Fruit fly (Drosophila melanogaster) whole organism, embryonic: ENCODE results near the gene Rai1.

ENCODE experiments used
- CG10209 ChIP-seq: fragments of 200-800 bp; sonication (Bioruptor generic); optimal IDR thresholded peaks from 3 replicates; lab custom pipeline; 2017; ENCODE audit warnings: missing biosample characterization, mild to moderate bottlenecking, missing genetic modification characterization, missing genetic modification reagents
- CG16863 ChIP-seq: fragments of 200-800 bp; sonication (Bioruptor generic); optimal IDR thresholded peaks from 3 replicates; lab custom pipeline; 2016; ENCODE audit warnings: missing biosample characterization, missing genetic modification characterization
- CG6654 ChIP-seq: fragments of 200-800 bp; sonication (Bioruptor generic); optimal IDR thresholded peaks from 2 replicates; lab custom pipeline; 2017; ENCODE audit warnings: missing biosample characterization, mild to moderate bottlenecking, missing genetic modification characterization
- H2.0 ChIP-seq: fragments of 200-800 bp; sonication (Bioruptor generic); IDR thresholded peaks from 2 replicates; pipeline ENCODE4 v1.3.6; 2022; ENCODE audit warnings: missing biosample characterization, missing genetic modification characterization
- ci ChIP-seq: fragments of 200-800 bp; sonication (Bioruptor generic); IDR thresholded peaks from 3 replicates; pipeline ENCODE4 v1.3.6; 2022; ENCODE audit warnings: missing biosample characterization, missing genetic modification characterization
- fu2 ChIP-seq: fragments of 200-800 bp; sonication (Bioruptor generic); optimal IDR thresholded peaks from 2 replicates; lab custom pipeline; 2016; ENCODE audit warnings: missing biosample characterization, missing genetic modification characterization

DNA sequence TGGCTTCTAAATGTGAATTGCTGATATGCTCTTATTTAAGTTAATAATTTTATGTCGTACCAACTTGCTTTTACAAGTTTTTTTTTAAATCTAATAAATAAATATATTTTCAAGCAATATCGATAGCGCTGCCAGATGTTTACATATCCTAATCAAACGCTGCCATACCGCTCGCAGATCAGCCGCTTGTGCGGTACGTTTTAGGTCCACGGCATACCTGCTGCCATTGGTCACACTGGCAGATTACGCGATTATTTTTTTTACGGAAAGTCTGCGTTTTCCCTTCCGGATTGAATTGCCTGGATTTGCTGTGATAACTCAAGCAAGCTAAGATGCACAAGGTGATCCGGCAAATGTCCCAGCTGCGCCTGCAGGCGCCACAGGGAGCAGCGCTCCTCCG is 19.4 kb downstream of the Rai1 start, which contains the start of gene mRpL22:
- TF ChIP-seq CG10209 (GFP tag; lab: Kevin White, UChicago), result no peak
- TF ChIP-seq H2.0 (GFP tag; lab: Robert Waterston, UW), result no peak
- no peak for TF ChIP-seq CG16863
- no peak for TF ChIP-seq ci (GFP tag; lab: Robert Waterston, UW)
- no peak for TF ChIP-seq CG6654
- TF ChIP-seq fu2 (GFP tag; lab: Kevin White, UChicago), result no peak
